Worm (Caenorhabditis elegans): ENCODE results near the gene ckr-2.

ce11 chrIII:1981467-1981866 is 39.9 kb downstream of the ckr-2 start:
- TF ChIP-seq cog-1 (tag; optimal IDR thresholded peaks at IDR 0.05) = no peak
- TF ChIP-seq ztf-23 (GFP tag; IDR thresholded peaks at IDR 0.05) = no peak
- TF ChIP-seq klf-2 (GFP tag; conservative IDR thresholded peaks at IDR 0.05) = no peak
- no peak for TF ChIP-seq ztf-29 (GFP tag; IDR thresholded peaks at IDR 0.05)
- TF ChIP-seq ref-1 (GFP tag; conservative IDR thresholded peaks at IDR 0.05) = no peak
- TF ChIP-seq flt-1 (GFP tag; IDR thresholded peaks at IDR 0.05) = no peak
- TF ChIP-seq med-1 (GFP tag; optimal IDR thresholded peaks at IDR 0.05; ENCODE audit: insufficient read depth) = no peak
